Worm (Caenorhabditis elegans): Measurements from ENCODE around the gene irld-64.

ce11 chrII:2923617-2924016 lies 6.8 kb downstream of the irld-64 start, which contains the start of gene ZK355.2:
- no peak for TF ChIP-seq ama-1 (optimal IDR thresholded peaks at IDR 0.05)
- TF ChIP-seq flt-1 (GFP tag; IDR thresholded peaks at IDR 0.05): no peak
- no peak for TF ChIP-seq scrt-1 (GFP tag; IDR thresholded peaks at IDR 0.05)
- TF ChIP-seq F13C5.2 (tag; optimal IDR thresholded peaks at IDR 0.05): no peak
- TF ChIP-seq tbx-11 (GFP tag; IDR thresholded peaks at IDR 0.05): no peak
- TF ChIP-seq hmg-4 (GFP tag; optimal IDR thresholded peaks at IDR 0.05): no peak
- no peak for TF ChIP-seq hmbx-1 (tag; optimal IDR thresholded peaks at IDR 0.05)
- TF ChIP-seq ceh-36 (tag; optimal IDR thresholded peaks at IDR 0.05): peak; percentile 15
